Worm (Caenorhabditis elegans): Measurements from ENCODE around the gene srh-60.

DNA sequence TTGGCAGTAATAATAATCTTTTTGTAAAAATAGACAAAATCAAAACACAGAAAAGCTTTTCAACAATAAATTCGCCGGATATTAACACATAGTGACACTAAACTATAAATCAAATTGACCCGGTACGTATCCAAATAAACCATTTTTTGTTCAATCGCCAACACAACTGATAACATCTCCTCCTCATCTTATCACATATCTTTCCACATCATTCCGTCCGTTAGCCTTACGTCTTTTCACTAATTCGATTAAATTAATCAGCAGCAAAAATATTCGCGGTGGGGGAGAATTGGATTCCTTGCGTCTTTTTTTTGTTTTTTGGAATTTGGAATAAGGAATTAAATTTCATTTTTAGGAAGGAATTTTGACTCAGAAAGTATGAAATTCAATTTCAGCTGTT is 26.9 kb upstream of the srh-60 start:
- TF ChIP-seq nhr-76 (tag; optimal IDR thresholded peaks at IDR 0.05) (no peak), snpc-4 (tag; optimal IDR thresholded peaks at IDR 0.05) (no peak), elt-2 (tag; optimal IDR thresholded peaks at IDR 0.05) (no peak), nhr-28 (tag; optimal IDR thresholded peaks at IDR 0.05) (no peak), ceh-16 (tag; optimal IDR thresholded peaks at IDR 0.05) (no peak), fos-1 (tag; optimal IDR thresholded peaks at IDR 0.05) (no peak), nhr-237 (tag; optimal IDR thresholded peaks at IDR 0.05) (no peak), lin-39 (tag; optimal IDR thresholded peaks at IDR 0.05) (no peak), lin-15B (tag; optimal IDR thresholded peaks at IDR 0.05) (no peak), pha-4 (tag; optimal IDR thresholded peaks at IDR 0.05) (no peak), unc-39 (tag; optimal IDR thresholded peaks at IDR 0.05) (no peak), nhr-11 (tag; optimal IDR thresholded peaks at IDR 0.05) (no peak), R02D3.7 (tag; optimal IDR thresholded peaks at IDR 0.05) (no peak), ceh-9 (tag; optimal IDR thresholded peaks at IDR 0.05) (no peak)
